Worm (Caenorhabditis elegans): ENCODE results near the gene nprl-3.

DNA sequence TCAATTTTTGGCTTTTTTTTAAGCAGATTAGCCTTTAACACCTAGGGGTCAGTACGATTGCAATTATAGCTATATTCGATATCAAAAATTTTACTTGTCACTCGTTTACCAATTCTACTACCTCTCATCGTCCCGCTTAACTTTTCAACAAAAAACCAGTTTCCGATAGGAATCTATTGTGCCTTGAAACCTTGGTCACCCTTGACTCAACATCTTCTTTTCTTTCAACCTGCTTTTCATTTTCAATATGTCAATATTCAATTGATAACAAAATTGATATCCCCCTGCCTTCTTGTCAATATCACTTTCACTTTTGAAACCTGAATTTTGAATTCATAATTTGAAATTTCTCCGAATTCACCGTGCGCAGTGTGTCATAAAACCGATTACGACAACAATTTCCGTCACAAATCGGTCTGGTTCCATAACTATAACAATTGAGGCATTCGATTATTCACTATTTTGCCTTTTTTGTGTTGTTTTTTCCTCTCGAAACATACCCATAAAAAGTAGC is 5.4 kb downstream of the nprl-3 start:
- TF ChIP-seq med-1 (GFP tag; optimal IDR thresholded peaks at IDR 0.05; ENCODE audit: insufficient read depth) (no peak), flt-1 (GFP tag; IDR thresholded peaks at IDR 0.05) (no peak), tab-1 (GFP tag; IDR thresholded peaks at IDR 0.05) (no peak)
